Worm (Caenorhabditis elegans) whole organism, L3 larva: ENCODE measurements around the gene sams-5.
A peak's percentile ranks its signal among the peaks of the same experiment; 100 is the strongest.
"Not testable (repeated sequence)": the region's sequence is repeated elsewhere in the genome, so short reads cannot be mapped to it uniquely, and the experiment has no call there.

Experiments
- R02D3.7 ChIP-seq: fragments of 150-350 bp; optimal IDR thresholded peaks from 2 replicates; lab custom pipeline; 2014; ENCODE audit warnings: missing biosample characterization, missing genetic modification characterization
- ZK546.5 ChIP-seq: sonication (generic microtip); optimal IDR thresholded peaks from 2 replicates; lab custom pipeline; 2017; ENCODE audit warnings: missing biosample characterization, missing genetic modification characterization
- ceh-16 ChIP-seq: sonication (generic microtip); optimal IDR thresholded peaks from 2 replicates; lab custom pipeline; 2017; ENCODE audit warnings: missing biosample characterization, missing genetic modification characterization
- ceh-82 ChIP-seq: fragments of 150-350 bp; optimal IDR thresholded peaks from 2 replicates; lab custom pipeline; 2014; ENCODE audit warnings: missing biosample characterization, missing genetic modification characterization
- ceh-9 ChIP-seq: sonication (generic microtip); optimal IDR thresholded peaks from 2 replicates; lab custom pipeline; 2018; ENCODE audit warnings: missing biosample characterization, missing genetic modification characterization
- egl-27 ChIP-seq: sonication (generic microtip); optimal IDR thresholded peaks from 4 replicates; lab custom pipeline; 2017; ENCODE audit warnings: missing biosample characterization, missing genetic modification reagents, missing genetic modification characterization
- egl-5 ChIP-seq: fragments of 150-350 bp; optimal IDR thresholded peaks from 2 replicates; lab custom pipeline; 2017; ENCODE audit warnings: missing biosample characterization, missing genetic modification reagents, missing genetic modification characterization, inconsistent platforms
- elt-1 ChIP-seq: fragments of 150-350 bp; optimal IDR thresholded peaks from 2 replicates; lab custom pipeline; 2014; ENCODE audit warnings: missing biosample characterization, missing genetic modification characterization
- elt-2 ChIP-seq: sonication (generic microtip); optimal IDR thresholded peaks from 2 replicates; lab custom pipeline; 2016; ENCODE audit warnings: missing genetic modification reagents, mild to moderate bottlenecking, missing genetic modification characterization, missing compliant biosample characterization
- elt-3 ChIP-seq, 3 experiments: fragments of 150-350 bp in 1 of 3; sonication (generic microtip) in 2 of 3; optimal IDR thresholded peaks; 2 replicates in 2 of 3; 4 replicates in 1 of 3; lab custom pipeline; 2014 to 2017; ENCODE audit warnings: missing biosample characterization in 3 of 3, missing genetic modification characterization in 3 of 3
- fkh-10 ChIP-seq: sonication (generic microtip); optimal IDR thresholded peaks from 2 replicates; lab custom pipeline; 2017; ENCODE audit warnings: missing biosample characterization, missing genetic modification reagents, missing genetic modification characterization
- fkh-2 ChIP-seq: fragments of 150-350 bp; optimal IDR thresholded peaks from 2 replicates; lab custom pipeline; 2014; ENCODE audit warnings: missing biosample characterization, missing genetic modification reagents, missing genetic modification characterization
- hmg-11 ChIP-seq: sonication (generic microtip); optimal IDR thresholded peaks from 2 replicates; lab custom pipeline; 2016; ENCODE audit warnings: missing genetic modification characterization, missing compliant biosample characterization
- lin-15B ChIP-seq: fragments of 150-350 bp; optimal IDR thresholded peaks from 2 replicates; lab custom pipeline; 2014; ENCODE audit warnings: missing biosample characterization, missing genetic modification characterization
- lin-39 ChIP-seq: fragments of 150-350 bp; optimal IDR thresholded peaks from 2 replicates; lab custom pipeline; 2018; ENCODE audit warnings: missing biosample characterization, missing genetic modification reagents, missing genetic modification characterization
- mml-1 ChIP-seq: fragments of 150-350 bp; sonication (generic microtip); optimal IDR thresholded peaks from 3 replicates; lab custom pipeline; 2014; ENCODE audit warnings: missing biosample characterization, missing genetic modification characterization
- nhr-11 ChIP-seq: fragments of 150-350 bp; optimal IDR thresholded peaks from 2 replicates; lab custom pipeline; 2014; ENCODE audit warnings: missing biosample characterization, missing genetic modification characterization
- nhr-12 ChIP-seq: fragments of 150-350 bp; optimal IDR thresholded peaks from 2 replicates; lab custom pipeline; 2014; ENCODE audit warnings: missing biosample characterization, missing genetic modification characterization
- nhr-23 ChIP-seq: fragments of 150-350 bp; optimal IDR thresholded peaks from 2 replicates; lab custom pipeline; 2014; ENCODE audit warnings: missing biosample characterization, missing genetic modification reagents, missing genetic modification characterization
- nhr-25 ChIP-seq: sonication (generic microtip); optimal IDR thresholded peaks from 2 replicates; lab custom pipeline; 2017; ENCODE audit warnings: missing biosample characterization, missing genetic modification characterization
- nhr-43 ChIP-seq: sonication (generic microtip); optimal IDR thresholded peaks from 2 replicates; lab custom pipeline; 2016; ENCODE audit warnings: mild to moderate bottlenecking, missing genetic modification characterization, missing compliant biosample characterization; ENCODE audit not compliant: poor library complexity, severe bottlenecking
- nhr-67 ChIP-seq: fragments of 150-350 bp; optimal IDR thresholded peaks from 2 replicates; lab custom pipeline; 2014; ENCODE audit warnings: missing biosample characterization, missing genetic modification characterization
- nhr-76 ChIP-seq: fragments of 150-350 bp; sonication (generic microtip); optimal IDR thresholded peaks from 5 replicates; lab custom pipeline; 2014; ENCODE audit warnings: missing biosample characterization, missing genetic modification characterization
- nhr-77 ChIP-seq: fragments of 150-350 bp; optimal IDR thresholded peaks from 2 replicates; lab custom pipeline; 2014; ENCODE audit warnings: missing biosample characterization, missing genetic modification characterization
- skn-1 ChIP-seq: fragments of 150-350 bp; optimal IDR thresholded peaks from 2 replicates; lab custom pipeline; 2014; ENCODE audit warnings: missing biosample characterization, missing genetic modification characterization
- snpc-4 ChIP-seq: fragments of 150-350 bp; optimal IDR thresholded peaks from 2 replicates; lab custom pipeline; 2014; ENCODE audit warnings: missing biosample characterization, missing genetic modification characterization
- unc-62 ChIP-seq: fragments of 150-350 bp; sonication (generic microtip); optimal IDR thresholded peaks from 4 replicates; lab custom pipeline; 2014; ENCODE audit warnings: missing biosample characterization, missing genetic modification reagents, missing genetic modification characterization
- ztf-4 ChIP-seq: fragments of 150-350 bp; optimal IDR thresholded peaks from 2 replicates; lab custom pipeline; 2014; ENCODE audit warnings: missing biosample characterization, missing genetic modification characterization

sams-5 gene

DNA sequence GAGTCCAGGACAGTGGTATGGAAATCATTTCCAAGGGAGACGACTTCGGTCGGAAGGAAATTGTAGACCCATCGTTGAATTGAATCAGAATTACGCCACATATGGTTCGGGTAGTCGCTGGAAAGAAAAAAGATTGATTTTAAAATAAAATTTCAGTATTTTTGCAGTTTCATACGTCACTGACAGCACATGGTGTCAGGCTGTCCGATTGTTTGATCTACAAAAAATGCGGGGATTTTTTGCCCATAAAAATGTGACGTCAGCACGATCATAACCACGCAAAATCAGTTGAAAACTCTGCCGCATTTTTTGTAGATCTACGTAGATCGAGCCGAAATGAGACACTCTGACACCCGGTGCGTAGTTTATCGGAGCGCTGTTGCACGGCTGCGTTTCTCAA lies 38.0 kb upstream of the sams-5 start, which contains the start of gene Y73B6BL.12:
Gene Y73B6BL.12, minus strand, starts transcription at position 101 of the 400 bp plus-strand sequence.
- TF ChIP-seq nhr-23, nhr-12, egl-5 (tag; lab: Kevin White, UChicago): not testable (repeated sequence)

DNA sequence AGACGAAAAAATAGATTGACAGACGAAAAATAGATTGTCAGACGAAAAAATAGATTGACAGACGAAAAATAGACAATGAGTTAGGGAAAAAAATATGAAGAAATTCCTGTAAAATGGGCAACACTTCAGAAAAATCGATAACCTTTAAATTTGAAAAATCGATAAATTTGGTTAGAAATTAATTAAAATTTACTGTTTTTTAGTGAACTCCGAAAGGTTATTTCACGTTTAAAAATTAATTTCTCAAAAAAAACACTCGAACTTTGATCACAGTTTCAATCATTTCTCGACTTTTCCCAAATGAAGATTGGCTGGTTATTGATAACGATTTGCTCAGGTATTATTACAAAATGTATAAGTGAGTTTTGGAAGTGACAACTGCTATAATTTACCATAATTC lies 28.1 kb upstream of the sams-5 start, which contains the start of gene csp-2:
Gene csp-2, plus strand, starts transcription at position 301 of the 400 bp plus-strand sequence.
- TF ChIP-seq elt-3 (tag; optimal IDR thresholded peaks at IDR 0.05; lab: Kevin White, UChicago) (no peak), nhr-43 (tag; lab: Kevin White, UChicago) (no peak), hmg-11 (tag; lab: Kevin White, UChicago) (no peak), lin-15B (tag; lab: Kevin White, UChicago) (no peak), nhr-11 (tag; lab: Kevin White, UChicago) (no peak), nhr-76 (no peak)
- TF ChIP-seq, all 47 proteins: peak for 0

- no peak for TF ChIP-seq snpc-4
- no peak for TF ChIP-seq elt-2 (tag; lab: Kevin White, UChicago)
- TF ChIP-seq egl-27 (tag; lab: Kevin White, UChicago) = no peak
- TF ChIP-seq nhr-25 (tag; lab: Kevin White, UChicago) = no peak
- no peak for TF ChIP-seq nhr-11 (tag; lab: Kevin White, UChicago)
- no peak for TF ChIP-seq nhr-77 (tag; lab: Kevin White, UChicago)
- TF ChIP-seq elt-3 (tag; optimal IDR thresholded peaks at IDR 0.05; lab: Kevin White, UChicago) = no peak
- no peak for TF ChIP-seq skn-1 (tag; lab: Kevin White, UChicago)
- TF ChIP-seq ZK546.5 (tag; lab: Kevin White, UChicago) = no peak
- no peak for TF ChIP-seq unc-62 (GFP tag; lab: Kevin White, UChicago)
- no peak for TF ChIP-seq ceh-82
- TF ChIP-seq R02D3.7 (tag; lab: Kevin White, UChicago) = no peak
Observed at ce11 chrIV:6303642-6304041, 24.3 kb upstream of the sams-5 start, which contains the start of gene srv-25. TSS of gene srv-25 (minus strand) at chrIV:6303742.

DNA sequence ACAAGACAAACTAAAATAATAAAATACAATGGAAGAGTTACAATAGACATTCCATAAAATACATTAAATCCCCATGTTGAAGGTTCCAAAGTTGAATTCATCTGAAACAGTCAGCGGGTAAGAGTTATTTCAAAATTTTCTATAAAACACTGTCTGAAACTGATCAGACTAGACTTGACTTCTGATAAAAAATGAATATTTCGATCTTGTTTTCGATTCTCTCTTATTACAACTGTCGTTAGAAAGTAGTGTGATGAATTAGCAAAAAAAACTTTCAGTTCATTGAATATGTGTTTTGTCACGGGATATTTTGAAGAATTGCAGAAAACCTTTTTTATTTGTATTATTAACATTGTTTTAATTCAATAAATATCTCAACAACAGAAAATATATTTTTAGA lies 22.4 kb upstream of the sams-5 start, which contains the start of gene srv-26:
Gene srv-26, minus strand, starts transcription at position 101 of the 400 bp plus-strand sequence.
- no peak for TF ChIP-seq nhr-11 (tag; lab: Kevin White, UChicago)
- TF ChIP-seq mml-1 = no peak
- TF ChIP-seq nhr-67 (tag; lab: Kevin White, UChicago) = no peak

ce11 chrIV:6299523-6299922 lies 20.2 kb upstream of the sams-5 start:
- TF ChIP-seq ZK546.5 (tag; lab: Kevin White, UChicago) = no peak
- no peak for TF ChIP-seq egl-5 (tag; lab: Kevin White, UChicago)
- no peak for TF ChIP-seq ceh-82
- TF ChIP-seq, all 47 proteins: peak for 0

DNA sequence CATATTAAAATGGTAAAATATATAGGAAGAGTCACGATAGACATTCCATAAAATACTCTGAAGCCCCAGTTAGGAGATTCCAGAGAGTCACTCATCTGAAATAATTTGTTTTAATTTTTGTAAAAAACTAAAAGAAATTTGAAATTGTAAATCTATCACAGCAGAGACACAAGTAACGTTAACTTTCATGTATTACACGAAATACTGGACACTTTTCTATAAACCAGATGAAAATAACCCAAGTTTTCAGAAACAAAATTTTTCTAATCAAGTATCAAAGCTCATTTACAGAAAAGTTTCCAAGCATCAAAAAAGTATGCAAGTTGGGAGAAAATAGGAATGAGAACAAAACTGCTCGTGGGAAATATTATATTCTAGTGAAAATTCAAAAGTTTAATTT lies 18.9 kb upstream of the sams-5 start, which contains the start of gene srv-27:
Gene srv-27, minus strand, starts transcription at position 101 of the 400 bp plus-strand sequence.
- TF ChIP-seq ztf-4 (tag; lab: Kevin White, UChicago) (no peak), egl-5 (tag; lab: Kevin White, UChicago) (no peak), nhr-67 (tag; lab: Kevin White, UChicago) (no peak), elt-3 (tag; optimal IDR thresholded peaks at IDR 0.05; lab: Kevin White, UChicago) (no peak), ceh-9 (tag; lab: Kevin White, UChicago) (no peak), elt-1 (tag; lab: Kevin White, UChicago) (no peak), ceh-16 (tag; lab: Kevin White, UChicago) (no peak), nhr-23 (tag; lab: Kevin White, UChicago) (no peak)

DNA sequence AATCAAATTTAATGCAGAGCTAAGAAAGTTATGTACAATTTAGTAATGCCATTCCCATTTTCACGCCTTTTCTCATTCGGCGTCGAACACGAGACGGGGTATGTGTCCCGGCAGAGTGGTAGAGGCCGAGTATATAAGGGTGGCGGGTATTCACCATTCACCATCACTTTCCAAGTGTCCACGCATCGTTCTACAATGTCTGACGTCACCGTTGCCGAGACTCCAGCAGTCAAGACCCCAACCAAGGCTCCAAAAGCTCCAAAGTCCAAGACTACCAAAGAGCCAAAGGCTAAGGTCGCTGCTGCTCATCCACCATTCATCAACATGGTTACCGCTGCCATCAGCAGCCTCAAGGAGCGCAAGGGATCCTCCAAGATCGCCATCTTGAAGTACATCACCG lies 14.8 kb upstream of the sams-5 start, which contains the start of gene hil-2:
Gene hil-2, plus strand, starts transcription at position 160 of the 400 bp plus-strand sequence.
- TF ChIP-seq fkh-2 (tag; lab: Kevin White, UChicago) (no peak), lin-39 (tag; lab: Kevin White, UChicago) (peak; percentile 23), fkh-10 (GFP tag; lab: Kevin White, UChicago) (no peak)
- TF ChIP-seq, all 47 proteins: peak for 1
